Worm (Caenorhabditis elegans) whole organism, young adult: ENCODE measurements around the gene byn-1.

ENCODE experiments used
- B0261.1 ChIP-seq: sonication (generic microtip); optimal IDR thresholded peaks from 2 replicates; lab custom pipeline; 2016; ENCODE audit warnings: mild to moderate bottlenecking, missing genetic modification characterization, moderate library complexity, missing compliant biosample characterization
- B0336.3 ChIP-seq: fragments of 200-800 bp; sonication (Bioruptor generic); IDR thresholded peaks from 2 replicates; pipeline ENCODE4 v1.3.6; 2022; ENCODE audit warnings: missing genetic modification characterization, missing compliant biosample characterization
- C06A6.2 ChIP-seq: fragments of 200-800 bp; sonication (Bioruptor generic); conservative IDR thresholded peaks from 2 replicates; pipeline ENCODE4 v1.3.6; 2022; ENCODE audit warnings: missing genetic modification characterization, missing compliant biosample characterization
- F23B12.7 ChIP-seq: sonication (generic microtip); optimal IDR thresholded peaks from 2 replicates; lab custom pipeline; 2017; ENCODE audit warnings: missing genetic modification characterization, mild to moderate bottlenecking, missing compliant biosample characterization, antibody characterized with exemption, moderate library complexity; ENCODE audit not compliant: insufficient read depth
- F57C9.4 ChIP-seq: sonication (generic microtip); optimal IDR thresholded peaks from 2 replicates; lab custom pipeline; 2017; ENCODE audit warnings: mild to moderate bottlenecking, missing genetic modification characterization, missing compliant biosample characterization
- K11D2.4 ChIP-seq: fragments of 200-800 bp; sonication (Bioruptor generic); IDR thresholded peaks from 2 replicates; pipeline ENCODE4 v1.3.6; 2022; ENCODE audit warnings: missing genetic modification reagents, missing genetic modification characterization, missing compliant biosample characterization
- K12H6.12 ChIP-seq: fragments of 200-800 bp; sonication (Bioruptor generic); optimal IDR thresholded peaks from 2 replicates; lab custom pipeline; 2018; ENCODE audit warnings: mild to moderate bottlenecking, missing genetic modification characterization, missing compliant biosample characterization
- Y79H2A.3 ChIP-seq: fragments of 200-800 bp; sonication (Bioruptor generic); conservative IDR thresholded peaks from 2 replicates; pipeline ENCODE4 v1.3.6; 2022; ENCODE audit warnings: missing genetic modification reagents, missing genetic modification characterization, missing compliant biosample characterization
- ZK185.1 ChIP-seq: sonication (generic microtip); optimal IDR thresholded peaks from 2 replicates; lab custom pipeline; 2016; ENCODE audit warnings: mild to moderate bottlenecking, missing genetic modification characterization, missing compliant biosample characterization; ENCODE audit not compliant: poor library complexity, severe bottlenecking
- ama-1 ChIP-seq, 3 experiments: fragments of 150-350 bp in 1 of 3; sonication (generic microtip) in 2 of 3; optimal IDR thresholded peaks; 2 replicates each; lab custom pipeline; 2014 to 2018; ENCODE audit warnings: missing biosample characterization in 2 of 3, missing genetic modification characterization in 2 of 3, missing genetic modification reagents in 2 of 3
- aptf-2 ChIP-seq: fragments of 200-800 bp; sonication (Bioruptor generic); conservative IDR thresholded peaks from 2 replicates; pipeline ENCODE4 v1.3.6; 2022; ENCODE audit warnings: missing genetic modification reagents, missing genetic modification characterization, missing compliant biosample characterization
- atf-7 ChIP-seq: sonication (generic microtip); optimal IDR thresholded peaks from 2 replicates; lab custom pipeline; 2017; ENCODE audit warnings: mild to moderate bottlenecking, missing genetic modification characterization, missing compliant biosample characterization
- attf-6 ChIP-seq: fragments of 200-800 bp; sonication (Bioruptor generic); IDR thresholded peaks from 2 replicates; pipeline ENCODE4 v1.3.6; 2022; ENCODE audit warnings: missing genetic modification reagents, missing genetic modification characterization, missing compliant biosample characterization
- bed-2 ChIP-seq: fragments of 200-800 bp; sonication (Bioruptor generic); IDR thresholded peaks from 2 replicates; pipeline ENCODE4 v1.3.6; 2022; ENCODE audit warnings: missing genetic modification reagents, missing genetic modification characterization, missing compliant biosample characterization
- ccch-3 ChIP-seq: fragments of 200-800 bp; sonication (Bioruptor generic); optimal IDR thresholded peaks from 2 replicates; lab custom pipeline; 2018; ENCODE audit warnings: mild to moderate bottlenecking, missing genetic modification characterization, missing compliant biosample characterization
- ceh-79 ChIP-seq: sonication (generic microtip); optimal IDR thresholded peaks from 2 replicates; lab custom pipeline; 2017; ENCODE audit warnings: mild to moderate bottlenecking, missing genetic modification characterization, missing compliant biosample characterization
- dox-1 ChIP-seq: fragments of 200-800 bp; sonication (Bioruptor generic); IDR thresholded peaks from 2 replicates; pipeline ENCODE4 v1.3.6; 2022; ENCODE audit warnings: missing genetic modification reagents, missing genetic modification characterization, missing compliant biosample characterization
- dpff-1 ChIP-seq: sonication (generic microtip); optimal IDR thresholded peaks from 2 replicates; lab custom pipeline; 2017; ENCODE audit warnings: mild to moderate bottlenecking, missing genetic modification characterization, missing compliant biosample characterization
- efl-1 ChIP-seq: fragments of 150-350 bp; optimal IDR thresholded peaks from 2 replicates; lab custom pipeline; 2014; ENCODE audit warnings: missing biosample characterization, missing genetic modification reagents, missing genetic modification characterization
- egl-44 ChIP-seq: fragments of 200-800 bp; sonication (Bioruptor generic); IDR thresholded peaks from 2 replicates; pipeline ENCODE4 v1.3.6; 2022; ENCODE audit warnings: missing genetic modification reagents, missing genetic modification characterization, missing compliant biosample characterization
- egrh-3 ChIP-seq: fragments of 200-800 bp; sonication (Bioruptor generic); IDR thresholded peaks from 2 replicates; pipeline ENCODE4 v1.3.6; 2022; ENCODE audit warnings: missing genetic modification reagents, missing genetic modification characterization, missing compliant biosample characterization
- hlh-26 ChIP-seq: fragments of 200-800 bp; sonication (Bioruptor generic); conservative IDR thresholded peaks from 2 replicates; pipeline ENCODE4 v1.3.6; 2022; ENCODE audit warnings: missing genetic modification reagents, missing genetic modification characterization, missing compliant biosample characterization
- hmg-20 ChIP-seq: fragments of 200-800 bp; sonication (Bioruptor generic); IDR thresholded peaks from 2 replicates; pipeline ENCODE4 v1.3.6; 2022; ENCODE audit warnings: missing genetic modification reagents, missing genetic modification characterization, missing compliant biosample characterization
- hrde-1 ChIP-seq: sonication (generic microtip); optimal IDR thresholded peaks from 2 replicates; lab custom pipeline; 2016; ENCODE audit warnings: missing genetic modification characterization, mild to moderate bottlenecking, missing compliant biosample characterization, moderate library complexity, missing genotype, missing genetic modification reagents, borderline replicate concordance
- lag-1 ChIP-seq: fragments of 200-800 bp; sonication (Bioruptor generic); IDR thresholded peaks from 2 replicates; pipeline ENCODE4 v1.3.6; 2022; ENCODE audit warnings: missing genetic modification reagents, missing genetic modification characterization, missing compliant biosample characterization
- let-526 ChIP-seq: fragments of 200-800 bp; sonication (Bioruptor generic); IDR thresholded peaks from 2 replicates; pipeline ENCODE4 v1.3.6; 2022; ENCODE audit warnings: missing genetic modification reagents, missing genetic modification characterization, missing compliant biosample characterization
- lsy-27 ChIP-seq: sonication (generic microtip); optimal IDR thresholded peaks from 2 replicates; lab custom pipeline; 2017; ENCODE audit warnings: missing genetic modification characterization, mild to moderate bottlenecking, missing compliant biosample characterization, antibody characterized with exemption, missing genotype, borderline replicate concordance; ENCODE audit not compliant: insufficient read depth
- madf-3 ChIP-seq: fragments of 200-800 bp; sonication (Bioruptor generic); IDR thresholded peaks from 2 replicates; pipeline ENCODE4 v1.3.6; 2022; ENCODE audit warnings: missing genetic modification reagents, missing genetic modification characterization, missing compliant biosample characterization
- madf-6 ChIP-seq: fragments of 200-800 bp; sonication (Bioruptor generic); IDR thresholded peaks from 2 replicates; pipeline ENCODE4 v1.3.6; 2022; ENCODE audit warnings: missing genetic modification reagents, missing genetic modification characterization, missing compliant biosample characterization
- mel-28 ChIP-seq: sonication (generic microtip); optimal IDR thresholded peaks from 2 replicates; lab custom pipeline; 2016; ENCODE audit warnings: borderline replicate concordance, mild to moderate bottlenecking, missing genetic modification characterization, missing compliant biosample characterization
- mxl-1 ChIP-seq: sonication (generic microtip); optimal IDR thresholded peaks from 2 replicates; lab custom pipeline; 2016; ENCODE audit warnings: missing genetic modification characterization, missing compliant biosample characterization
- nhr-27 ChIP-seq: fragments of 200-800 bp; sonication (Bioruptor generic); optimal IDR thresholded peaks from 2 replicates; lab custom pipeline; 2018; ENCODE audit warnings: mild to moderate bottlenecking, missing genetic modification characterization, moderate library complexity, missing compliant biosample characterization
- nhr-80 ChIP-seq: sonication (generic microtip); optimal IDR thresholded peaks from 2 replicates; lab custom pipeline; 2016; ENCODE audit warnings: missing genetic modification characterization, missing compliant biosample characterization
- pbrm-1 ChIP-seq: fragments of 200-800 bp; sonication (Bioruptor generic); IDR thresholded peaks from 2 replicates; pipeline ENCODE4 v1.3.6; 2022; ENCODE audit warnings: missing genetic modification reagents, missing genetic modification characterization, missing compliant biosample characterization
- pha-4 ChIP-seq: fragments of 150-350 bp; sonication (generic microtip); optimal IDR thresholded peaks from 2 replicates; lab custom pipeline; 2014; ENCODE audit warnings: missing biosample characterization, missing genetic modification reagents, missing genetic modification characterization
- rec-8 ChIP-seq, 2 experiments: sonication (generic microtip); optimal IDR thresholded peaks; 2 replicates each; lab custom pipeline; 2016; ENCODE audit warnings: mild to moderate bottlenecking in 2 of 2, missing genetic modification characterization in 2 of 2, missing genetic modification reagents in 2 of 2, missing genotype in 2 of 2, missing biosample characterization in 1 of 2, missing compliant biosample characterization in 1 of 2, moderate library complexity in 1 of 2
- sea-2 ChIP-seq: fragments of 200-800 bp; sonication (Bioruptor generic); IDR thresholded peaks from 2 replicates; pipeline ENCODE4 v1.3.6; 2022; ENCODE audit warnings: missing genetic modification characterization, missing compliant biosample characterization
- snpc-1.3 ChIP-seq: sonication (generic microtip); optimal IDR thresholded peaks from 2 replicates; lab custom pipeline; 2017; ENCODE audit warnings: missing genetic modification characterization, mild to moderate bottlenecking, missing compliant biosample characterization, antibody characterized with exemption, moderate library complexity, missing genotype, missing genetic modification reagents; ENCODE audit not compliant: insufficient read depth
- snpc-4 ChIP-seq, 5 experiments: fragments of 150-350 bp in 1 of 5; sonication (generic microtip) in 4 of 5; optimal IDR thresholded peaks; 2 replicates each; lab custom pipeline; 2014 to 2018; ENCODE audit warnings: missing genetic modification characterization in 5 of 5, missing biosample characterization in 3 of 5, antibody characterized with exemption in 2 of 5, mild to moderate bottlenecking in 2 of 5, missing compliant biosample characterization in 2 of 5, missing genotype in 2 of 5, moderate library complexity in 2 of 5, missing genetic modification reagents in 1 of 5
- tbp1 ChIP-seq: fragments of 200-800 bp; sonication (Bioruptor generic); optimal IDR thresholded peaks from 2 replicates; lab custom pipeline; 2018; ENCODE audit warnings: mild to moderate bottlenecking, missing genetic modification characterization, missing compliant biosample characterization
- tbx-9 ChIP-seq: sonication (generic microtip); optimal IDR thresholded peaks from 2 replicates; lab custom pipeline; 2016; ENCODE audit warnings: borderline replicate concordance, missing genetic modification characterization, inconsistent platforms, missing compliant biosample characterization
- tlf-1 ChIP-seq: fragments of 200-800 bp; sonication (Bioruptor generic); optimal IDR thresholded peaks from 2 replicates; lab custom pipeline; 2018; ENCODE audit warnings: mild to moderate bottlenecking, missing genetic modification characterization, missing compliant biosample characterization
- ztf-22 ChIP-seq: fragments of 200-800 bp; sonication (Bioruptor generic); optimal IDR thresholded peaks from 2 replicates; lab custom pipeline; 2018; ENCODE audit warnings: mild to moderate bottlenecking, missing genetic modification characterization, moderate library complexity, missing compliant biosample characterization
- ztf-26 ChIP-seq: sonication (generic microtip); optimal IDR thresholded peaks from 2 replicates; lab custom pipeline; 2017; ENCODE audit warnings: missing genetic modification characterization, missing compliant biosample characterization
- ztf-3 ChIP-seq: fragments of 200-800 bp; sonication (Bioruptor generic); optimal IDR thresholded peaks from 2 replicates; lab custom pipeline; 2018; ENCODE audit warnings: mild to moderate bottlenecking, missing genetic modification characterization, missing compliant biosample characterization
- ztf-6 ChIP-seq: fragments of 200-800 bp; sonication (Bioruptor generic); IDR thresholded peaks from 2 replicates; pipeline ENCODE4 v1.3.6; 2022; ENCODE audit warnings: missing genetic modification reagents, missing genetic modification characterization, missing compliant biosample characterization

byn-1 gene

ce11 chrIII:6887574-6887973, 44.2 kb upstream of the byn-1 start (continued):
- TF ChIP-seq atf-7 (tag; lab: Kevin White, UChicago), result no peak
- peak; percentile 95 for TF ChIP-seq B0261.1 (tag; lab: Kevin White, UChicago)
- peak; percentile 85 for TF ChIP-seq hrde-1 (tag; lab: Kevin White, UChicago)
- TF ChIP-seq dpff-1 (tag; lab: Kevin White, UChicago), result no peak
- peak; percentile 40 for TF ChIP-seq nhr-27
- TF ChIP-seq hlh-26 (GFP tag; lab: Robert Waterston, UW), result no peak
- peak; percentile 54 for TF ChIP-seq snpc-1.3 (tag; lab: Kevin White, UChicago)
- TF ChIP-seq ztf-22 (GFP tag; lab: Kevin White, UChicago), result no peak
- peak; percentile 75 for TF ChIP-seq ZK185.1 (tag; lab: Kevin White, UChicago)
- no peak for TF ChIP-seq madf-6 (GFP tag; lab: Robert Waterston, UW)
- TF ChIP-seq C06A6.2 (GFP tag; lab: Robert Waterston, UW), result peak; percentile 62
- TF ChIP-seq K11D2.4, result no peak; the same call in 1 of the 2 replicates
- peak; percentile 36 to 83 for TF ChIP-seq rec-8 (tag; optimal IDR thresholded peaks at IDR 0.05; lab: Kevin White, UChicago)
- TF ChIP-seq ztf-6 (GFP tag; lab: Robert Waterston, UW), result no peak
- no peak for TF ChIP-seq sea-2
- TF ChIP-seq Y79H2A.3, result peak; percentile 72; the same call in 1 of the 2 replicates
- TF ChIP-seq egrh-3 (GFP tag; lab: Robert Waterston, UW), result peak; percentile 32; the same call in 1 of the 2 replicates
- TF ChIP-seq egl-44, result peak; percentile 70; the same call in 1 of the 2 replicates
- peak; percentile 77 for TF ChIP-seq mxl-1 (tag; lab: Kevin White, UChicago)
- no peak for TF ChIP-seq bed-2
- peak; percentile 8 for TF ChIP-seq nhr-80 (tag; lab: Kevin White, UChicago)
- no peak for TF ChIP-seq tbx-9 (tag; lab: Kevin White, UChicago)
- no peak for TF ChIP-seq F57C9.4 (tag; lab: Kevin White, UChicago)
- TF ChIP-seq snpc-4 (GFP tag; optimal IDR thresholded peaks at IDR 0.05; lab: Kevin White, UChicago), result peak; percentile 61
- peak in 1 of 4 experiments; percentile 54 for TF ChIP-seq snpc-4 (tag; optimal IDR thresholded peaks at IDR 0.05; lab: Kevin White, UChicago)
- peak; percentile 85 for TF ChIP-seq pbrm-1 (GFP tag; lab: Robert Waterston, UW)
- peak; percentile 70; the same call in 1 of the 2 replicates for TF ChIP-seq hmg-20 (GFP tag; lab: Robert Waterston, UW)
- no peak for TF ChIP-seq B0336.3
- TF ChIP-seq let-526 (GFP tag; lab: Robert Waterston, UW), result peak; percentile 71; the same call in 1 of the 2 replicates
- TF ChIP-seq tbp1 (GFP tag; lab: Kevin White, UChicago), result peak; percentile 99
- no peak for TF ChIP-seq ama-1 (optimal IDR thresholded peaks at IDR 0.05; lab: Kevin White, UChicago)
- TF ChIP-seq ama-1 (GFP tag; optimal IDR thresholded peaks at IDR 0.05; lab: Kevin White, UChicago), result peak in 1 of 2 experiments; percentile 89
- no peak; the same call in 1 of the 2 replicates for TF ChIP-seq dox-1 (GFP tag; lab: Robert Waterston, UW)
- TF ChIP-seq madf-3, result peak; percentile 77; the same call in 1 of the 2 replicates
- TF ChIP-seq attf-6, result no peak
- TF ChIP-seq ztf-3, result no peak
- peak; percentile 53 for TF ChIP-seq K12H6.12 (tag; lab: Kevin White, UChicago)
- peak; percentile 92 for TF ChIP-seq F23B12.7 (tag; lab: Kevin White, UChicago)
- peak; percentile 30 for TF ChIP-seq efl-1 (GFP tag; lab: Kevin White, UChicago)
- TF ChIP-seq tlf-1 (GFP tag; lab: Kevin White, UChicago), result peak; percentile 46
- TF ChIP-seq mel-28 (tag; lab: Kevin White, UChicago), result no peak
- 0 out of 2 replicates have a peak, but pooled peaks have one; percentile 62 for TF ChIP-seq lag-1 (GFP tag; lab: Robert Waterston, UW)
- no peak for TF ChIP-seq ccch-3
- no peak for TF ChIP-seq ceh-79 (tag; lab: Kevin White, UChicago)
- peak; percentile 64 for TF ChIP-seq lsy-27 (tag; lab: Kevin White, UChicago)
- no peak for TF ChIP-seq pha-4
- peak; percentile 41 for TF ChIP-seq ztf-26 (tag; lab: Kevin White, UChicago)
- 0 out of 2 replicates have a peak, but pooled peaks have one; percentile 30 for TF ChIP-seq aptf-2 (GFP tag; lab: Robert Waterston, UW)
